Fruit fly (Drosophila melanogaster) whole organism, embryonic: ENCODE measurements around the gene CG18675.

Experiments used
- Antp ChIP-seq: fragments of 200-800 bp; sonication (Bioruptor generic); optimal IDR thresholded peaks from 3 replicates; lab custom pipeline; 2016; ENCODE audit warnings: missing biosample characterization, missing genetic modification characterization
- CG10543 ChIP-seq: fragments of 200-800 bp; sonication (Bioruptor generic); optimal IDR thresholded peaks from 3 replicates; lab custom pipeline; 2017; ENCODE audit warnings: missing biosample characterization, mild to moderate bottlenecking, missing genetic modification characterization, moderate library complexity
- CG11723 ChIP-seq: fragments of 200-800 bp; sonication (Bioruptor generic); optimal IDR thresholded peaks from 2 replicates; lab custom pipeline; 2017; ENCODE audit warnings: missing biosample characterization, mild to moderate bottlenecking, missing genetic modification characterization
- CG12299 ChIP-seq: fragments of 200-800 bp; sonication (Bioruptor generic); optimal IDR thresholded peaks from 2 replicates; lab custom pipeline; 2018; ENCODE audit warnings: missing biosample characterization, mild to moderate bottlenecking, missing genetic modification characterization
- CG13624 ChIP-seq: fragments of 200-800 bp; sonication (Bioruptor generic); optimal IDR thresholded peaks from 2 replicates; lab custom pipeline; 2016; ENCODE audit warnings: missing biosample characterization, missing genetic modification characterization
- CG13894 ChIP-seq: fragments of 200-800 bp; sonication (Bioruptor generic); optimal IDR thresholded peaks from 3 replicates; lab custom pipeline; 2018; ENCODE audit warnings: missing biosample characterization, mild to moderate bottlenecking, missing genetic modification characterization, moderate library complexity
- CG14667 ChIP-seq: fragments of 200-800 bp; sonication (Bioruptor generic); IDR thresholded peaks from 2 replicates; pipeline ENCODE4 v1.3.6; 2022; ENCODE audit warnings: missing biosample characterization, missing genetic modification characterization
- CG14710 ChIP-seq: fragments of 200-800 bp; sonication (Bioruptor generic); optimal IDR thresholded peaks from 3 replicates; lab custom pipeline; 2019; ENCODE audit warnings: missing biosample characterization, mild to moderate bottlenecking, missing genetic modification characterization, moderate library complexity
- CG15269 ChIP-seq: fragments of 200-800 bp; sonication (Bioruptor generic); optimal IDR thresholded peaks from 2 replicates; lab custom pipeline; 2018; ENCODE audit warnings: missing biosample characterization, mild to moderate bottlenecking, missing genetic modification characterization, moderate library complexity
- CG15601 ChIP-seq: fragments of 200-800 bp; sonication (Bioruptor generic); optimal IDR thresholded peaks from 3 replicates; lab custom pipeline; 2019; ENCODE audit warnings: missing biosample characterization, mild to moderate bottlenecking, missing genetic modification characterization, moderate library complexity
- CG17361 ChIP-seq: fragments of 200-800 bp; sonication (Bioruptor generic); IDR thresholded peaks from 3 replicates; pipeline ENCODE4 v1.3.6; 2022; ENCODE audit warnings: missing biosample characterization, missing genetic modification characterization
- CG17802 ChIP-seq: fragments of 200-800 bp; sonication (Bioruptor generic); optimal IDR thresholded peaks from 2 replicates; lab custom pipeline; 2018; ENCODE audit warnings: missing biosample characterization, mild to moderate bottlenecking, missing genetic modification characterization, moderate library complexity
- CG1832 ChIP-seq: fragments of 200-800 bp; sonication (Bioruptor generic); optimal IDR thresholded peaks from 2 replicates; lab custom pipeline; 2017; ENCODE audit warnings: missing biosample characterization, mild to moderate bottlenecking, missing genetic modification characterization, inconsistent platforms
- CG18764 ChIP-seq: fragments of 200-800 bp; sonication (Bioruptor generic); optimal IDR thresholded peaks from 3 replicates; lab custom pipeline; 2016; ENCODE audit warnings: missing biosample characterization, missing genetic modification characterization
- CG2129 ChIP-seq: fragments of 200-800 bp; sonication (Bioruptor generic); IDR thresholded peaks from 2 replicates; pipeline ENCODE4 v1.3.6; 2022; ENCODE audit warnings: missing biosample characterization, missing genetic modification characterization; ENCODE audit not compliant: partially characterized antibody
- CG3065 ChIP-seq: fragments of 200-800 bp; sonication (Bioruptor generic); optimal IDR thresholded peaks from 2 replicates; lab custom pipeline; 2016; ENCODE audit warnings: missing biosample characterization, missing genetic modification characterization
- CG32532 ChIP-seq: fragments of 200-800 bp; sonication (Bioruptor generic); IDR thresholded peaks from 2 replicates; pipeline ENCODE4 v1.3.6; 2022; ENCODE audit warnings: missing biosample characterization, missing genetic modification characterization
- CG34376 ChIP-seq: fragments of 200-800 bp; sonication (Bioruptor generic); optimal IDR thresholded peaks from 2 replicates; lab custom pipeline; 2018; ENCODE audit warnings: missing biosample characterization, mild to moderate bottlenecking, missing genetic modification characterization
- CG3995 ChIP-seq: fragments of 200-800 bp; sonication (Bioruptor generic); optimal IDR thresholded peaks from 3 replicates; lab custom pipeline; 2016; ENCODE audit warnings: missing biosample characterization, missing genetic modification characterization
- CG4360 ChIP-seq: fragments of 200-800 bp; sonication (Bioruptor generic); IDR thresholded peaks from 2 replicates; pipeline ENCODE4 v1.3.6; 2022; ENCODE audit warnings: missing biosample characterization, missing genetic modification characterization
- CG6175 ChIP-seq: fragments of 200-800 bp; sonication (Bioruptor generic); IDR thresholded peaks from 3 replicates; pipeline ENCODE4 v1.3.6; 2022; ENCODE audit warnings: missing biosample characterization, missing genetic modification characterization
- CG7745 ChIP-seq: fragments of 200-800 bp; sonication (Bioruptor generic); optimal IDR thresholded peaks from 2 replicates; lab custom pipeline; 2018; ENCODE audit warnings: missing biosample characterization, mild to moderate bottlenecking, missing genetic modification characterization, moderate library complexity
- CG7987 ChIP-seq: fragments of 200-800 bp; sonication (Bioruptor generic); optimal IDR thresholded peaks from 2 replicates; lab custom pipeline; 2018; ENCODE audit warnings: missing biosample characterization, mild to moderate bottlenecking, missing genetic modification characterization, moderate library complexity
- CG8924 ChIP-seq: fragments of 200-800 bp; optimal IDR thresholded peaks from 3 replicates; lab custom pipeline; 2019; ENCODE audit warnings: missing biosample characterization, mild to moderate bottlenecking, missing genetic modification characterization, moderate library complexity
- CG8944 ChIP-seq: fragments of 200-800 bp; sonication (Bioruptor generic); optimal IDR thresholded peaks from 3 replicates; lab custom pipeline; 2016; ENCODE audit warnings: missing biosample characterization, missing genetic modification characterization
- CG9932 ChIP-seq: fragments of 200-800 bp; sonication (Bioruptor generic); IDR thresholded peaks from 2 replicates; pipeline ENCODE4 v1.3.6; 2022; ENCODE audit warnings: missing biosample characterization, missing genetic modification characterization
- Dek ChIP-seq: fragments of 200-800 bp; sonication (Bioruptor generic); optimal IDR thresholded peaks from 3 replicates; lab custom pipeline; 2019; ENCODE audit warnings: missing biosample characterization, mild to moderate bottlenecking, missing genetic modification characterization, moderate library complexity
- Dll ChIP-seq: fragments of 200-800 bp; sonication (Bioruptor generic); IDR thresholded peaks from 4 replicates; pipeline ENCODE4 v1.3.6; 2022; ENCODE audit warnings: missing biosample characterization, missing genetic modification characterization; ENCODE audit not compliant: partially characterized antibody
- Doc2 ChIP-seq: fragments of 200-800 bp; sonication (Bioruptor generic); IDR thresholded peaks from 2 replicates; pipeline ENCODE4 v1.3.6; 2022; ENCODE audit warnings: missing biosample characterization, missing genetic modification characterization
- GATAe ChIP-seq: fragments of 200-800 bp; sonication (Bioruptor generic); conservative IDR thresholded peaks from 2 replicates; pipeline ENCODE4 v1.3.6; 2022; ENCODE audit warnings: missing biosample characterization, missing genetic modification characterization
- Med ChIP-seq: fragments of 200-800 bp; sonication (Bioruptor generic); peaks from one replicate; lab custom pipeline; 2016; ENCODE audit warnings: missing biosample characterization, missing genetic modification characterization, mild to moderate bottlenecking, inconsistent platforms, moderate library complexity
- Oaz ChIP-seq: fragments of 200-800 bp; sonication (Bioruptor generic); IDR thresholded peaks from 2 replicates; pipeline ENCODE4 v1.3.6; 2022; ENCODE audit warnings: missing biosample characterization, missing genetic modification characterization
- Rfx ChIP-seq: fragments of 200-800 bp; sonication (Bioruptor generic); IDR thresholded peaks from 2 replicates; pipeline ENCODE4 v1.3.6; 2022; ENCODE audit warnings: missing biosample characterization, missing genetic modification characterization
- Stat92E ChIP-seq, 3 experiments: fragments of >200 bp in 2 of 3; fragments of 200-800 bp in 1 of 3; sonication (Bioruptor generic) in 1 of 3; optimal IDR thresholded peaks; 2 replicates each; lab custom pipeline; 2017 to 2019; ENCODE audit warnings: missing biosample characterization in 3 of 3, missing genetic modification characterization in 3 of 3, mild to moderate bottlenecking in 1 of 3, moderate library complexity in 1 of 3
- Xbp1 ChIP-seq: fragments of 200-800 bp; sonication (Bioruptor generic); optimal IDR thresholded peaks from 3 replicates; lab custom pipeline; 2016; ENCODE audit warnings: missing biosample characterization, mild to moderate bottlenecking, missing genetic modification characterization
- amos ChIP-seq: fragments of 200-800 bp; sonication (Bioruptor generic); IDR thresholded peaks from 2 replicates; pipeline ENCODE4 v1.3.6; 2022; ENCODE audit warnings: missing biosample characterization, missing genetic modification characterization; ENCODE audit not compliant: partially characterized antibody
- dimm ChIP-seq: fragments of 200-800 bp; sonication (Bioruptor generic); IDR thresholded peaks from 2 replicates; pipeline ENCODE4 v1.3.6; 2022; ENCODE audit warnings: missing biosample characterization, missing genetic modification characterization
- dm ChIP-seq: fragments of 200-800 bp; sonication (Bioruptor generic); optimal IDR thresholded peaks from 3 replicates; lab custom pipeline; 2016; ENCODE audit warnings: missing biosample characterization, missing genetic modification characterization
- esg ChIP-seq: fragments of 200-800 bp; sonication (Bioruptor generic); conservative IDR thresholded peaks from 2 replicates; pipeline ENCODE4 v1.3.6; 2022; ENCODE audit warnings: missing biosample characterization, missing genetic modification characterization
- exex ChIP-seq: fragments of 200-800 bp; sonication (Bioruptor generic); optimal IDR thresholded peaks from 4 replicates; lab custom pipeline; 2018; ENCODE audit warnings: missing biosample characterization, mild to moderate bottlenecking, missing genetic modification characterization, moderate library complexity
- eyg ChIP-seq: fragments of 200-800 bp; sonication (Bioruptor generic); optimal IDR thresholded peaks from 3 replicates; lab custom pipeline; 2016; ENCODE audit warnings: missing biosample characterization, missing genetic modification characterization
- grn ChIP-seq: fragments of 200-800 bp; sonication (Bioruptor generic); optimal IDR thresholded peaks from 3 replicates; lab custom pipeline; 2017; ENCODE audit warnings: missing biosample characterization, missing genetic modification characterization
- hb ChIP-seq: fragments of 200-800 bp; sonication (Bioruptor generic); IDR thresholded peaks from 3 replicates; pipeline ENCODE4 v1.3.6; 2022; ENCODE audit warnings: missing biosample characterization, missing genetic modification characterization; ENCODE audit not compliant: partially characterized antibody
- mirr ChIP-seq: fragments of 200-800 bp; sonication (Bioruptor generic); optimal IDR thresholded peaks from 3 replicates; lab custom pipeline; 2018; ENCODE audit warnings: missing biosample characterization, mild to moderate bottlenecking, missing genetic modification characterization
- nom ChIP-seq: fragments of 200-800 bp; sonication (Bioruptor generic); optimal IDR thresholded peaks from 2 replicates; lab custom pipeline; 2017; ENCODE audit warnings: missing biosample characterization, missing genetic modification characterization, mild to moderate bottlenecking, moderate library complexity, missing genetic modification reagents
- odd ChIP-seq: fragments of 200-800 bp; sonication (Bioruptor generic); optimal IDR thresholded peaks from 2 replicates; lab custom pipeline; 2017; ENCODE audit warnings: missing biosample characterization, mild to moderate bottlenecking, missing genetic modification characterization
- ro ChIP-seq: fragments of 200-800 bp; sonication (Bioruptor generic); IDR thresholded peaks from 2 replicates; pipeline ENCODE4 v1.3.6; 2022; ENCODE audit warnings: missing biosample characterization, missing genetic modification characterization
- schlank ChIP-seq: fragments of 200-800 bp; sonication (Bioruptor generic); optimal IDR thresholded peaks from 2 replicates; lab custom pipeline; 2018; ENCODE audit warnings: missing biosample characterization, mild to moderate bottlenecking, missing genetic modification characterization
- slp2 ChIP-seq: fragments of 200-800 bp; sonication (Bioruptor generic); optimal IDR thresholded peaks from 2 replicates; lab custom pipeline; 2016; ENCODE audit warnings: missing biosample characterization, missing genetic modification characterization
- sob ChIP-seq: fragments of 200-800 bp; sonication (Bioruptor generic); IDR thresholded peaks from 2 replicates; pipeline ENCODE4 v1.3.6; 2022; ENCODE audit warnings: missing biosample characterization, missing genetic modification characterization
- sug ChIP-seq: fragments of 200-800 bp; optimal IDR thresholded peaks from 2 replicates; lab custom pipeline; 2019; ENCODE audit warnings: missing biosample characterization, mild to moderate bottlenecking, missing genetic modification characterization, moderate library complexity
- usp ChIP-seq: fragments of >200 bp; optimal IDR thresholded peaks from 2 replicates; lab custom pipeline; 2017; ENCODE audit warnings: missing biosample characterization, missing genetic modification characterization

Gene CG18675

dm6 chr3L:4221226-4221770 is 47.6 kb downstream of the CG18675 start (continued):
- TF ChIP-seq nom, result peak; percentile 47
- TF ChIP-seq CG10543 (GFP tag; lab: Kevin White, UChicago), result peak; percentile 97
- peak; percentile 34; the same call in 1 of the 2 replicates for TF ChIP-seq amos (GFP tag; lab: Robert Waterston, UW)
- no peak for TF ChIP-seq CG15601 (tag; lab: Kevin White, UChicago)
- TF ChIP-seq CG3065 (GFP tag; lab: Kevin White, UChicago), result no peak
- TF ChIP-seq CG9932 (GFP tag; lab: Robert Waterston, UW), result peak; percentile 49; the same call in 1 of the 2 replicates
- no peak for TF ChIP-seq CG8924
- peak; percentile 19 for TF ChIP-seq CG7745 (tag; lab: Kevin White, UChicago)
- no peak for TF ChIP-seq CG11723 (GFP tag; lab: Kevin White, UChicago)
- peak; percentile 95 for TF ChIP-seq CG13894 (tag; lab: Kevin White, UChicago)
- TF ChIP-seq CG4360, result no peak
- no peak for TF ChIP-seq Oaz
- peak; percentile 95 for TF ChIP-seq sug
- no peak for TF ChIP-seq slp2
- peak; percentile 84 for TF ChIP-seq grn (GFP tag; lab: Kevin White, UChicago)
- TF ChIP-seq CG8944, result no peak
- TF ChIP-seq CG2129, result no peak
- TF ChIP-seq dm (GFP tag; lab: Kevin White, UChicago), result no peak
- no peak for TF ChIP-seq CG14667 (GFP tag; lab: Robert Waterston, UW)
- no peak for TF ChIP-seq sob (GFP tag; lab: Robert Waterston, UW)
- no peak for TF ChIP-seq CG17802 (tag; lab: Kevin White, UChicago)
- no peak for TF ChIP-seq esg (GFP tag; lab: Robert Waterston, UW)
- peak in 1 of 3 experiments; percentile 10 for TF ChIP-seq Stat92E (GFP tag; optimal IDR thresholded peaks at IDR 0.05; lab: Kevin White, UChicago)
- TF ChIP-seq CG1832 (GFP tag; lab: Kevin White, UChicago), result no peak
- no peak for TF ChIP-seq usp
- peak; percentile 21 for TF ChIP-seq CG15269 (tag; lab: Kevin White, UChicago)
- no peak for TF ChIP-seq Dll (GFP tag; lab: Robert Waterston, UW)
- TF ChIP-seq CG32532 (GFP tag; lab: Robert Waterston, UW), result peak; percentile 54; the same call in 1 of the 2 replicates
- TF ChIP-seq Rfx (GFP tag; lab: Robert Waterston, UW), result peak; percentile 42; the same call in 1 of the 2 replicates
- no peak for TF ChIP-seq hb
- TF ChIP-seq eyg (GFP tag; lab: Kevin White, UChicago), result no peak
- TF ChIP-seq dimm (GFP tag; lab: Robert Waterston, UW), result no peak
- peak; percentile 35 for TF ChIP-seq CG7987 (GFP tag; lab: Kevin White, UChicago)
- peak; percentile 78 for TF ChIP-seq CG34376 (GFP tag; lab: Kevin White, UChicago)
- TF ChIP-seq schlank (tag; lab: Kevin White, UChicago), result peak; percentile 48
- no peak for TF ChIP-seq Doc2

- peak; percentile 75 for TF ChIP-seq Med (GFP tag; lab: Kevin White, UChicago)
- TF ChIP-seq CG18764 (GFP tag; lab: Kevin White, UChicago), result no peak
- peak; percentile 2 for TF ChIP-seq CG34376 (GFP tag; lab: Kevin White, UChicago)
- no peak for TF ChIP-seq CG14710 (tag; lab: Kevin White, UChicago)
- no peak for TF ChIP-seq Dek
- no peak for TF ChIP-seq Xbp1
- TF ChIP-seq CG3995 (GFP tag; lab: Kevin White, UChicago), result no peak
- TF ChIP-seq ro, result no peak
- TF ChIP-seq CG13624 (GFP tag; lab: Kevin White, UChicago), result peak; percentile 78
- no peak for TF ChIP-seq CG6175 (GFP tag; lab: Robert Waterston, UW)
- TF ChIP-seq grn (GFP tag; lab: Kevin White, UChicago), result peak; percentile 70
- TF ChIP-seq exex (tag; lab: Kevin White, UChicago), result peak; percentile 17
- TF ChIP-seq Antp (GFP tag; lab: Kevin White, UChicago), result no peak
- TF ChIP-seq CG17361 (GFP tag; lab: Robert Waterston, UW), result no peak
- TF ChIP-seq mirr, result peak; percentile 22
- no peak for TF ChIP-seq odd
- 0 out of 2 replicates have a peak, but pooled peaks have one; percentile 11 for TF ChIP-seq GATAe (GFP tag; lab: Robert Waterston, UW)
- no peak for TF ChIP-seq CG12299 (tag; lab: Kevin White, UChicago)
Observed at dm6 chr3L:4221792-4222191, 48.1 kb downstream of the CG18675 start.
